Worm (Caenorhabditis elegans): Measurements from ENCODE around the gene srw-112.

Gene srw-112

ce11 chrV:2992060-2992459 is 13.8 kb downstream of the srw-112 start:
- no peak for TF ChIP-seq mep-1 (tag; optimal IDR thresholded peaks at IDR 0.05)
- no peak for TF ChIP-seq snu-23 (GFP tag; optimal IDR thresholded peaks at IDR 0.05)
- no peak for TF ChIP-seq tbx-2 (tag; optimal IDR thresholded peaks at IDR 0.05)
- TF ChIP-seq nhr-19 (GFP tag; conservative IDR thresholded peaks at IDR 0.05), result no peak
- TF ChIP-seq hpl-2 (GFP tag; optimal IDR thresholded peaks at IDR 0.05), result no peak
- TF ChIP-seq nhr-71 (tag; optimal IDR thresholded peaks at IDR 0.05), result no peak
- no peak for TF ChIP-seq nhr-90 (tag; optimal IDR thresholded peaks at IDR 0.05; ENCODE audit: poor library complexity)
- no peak for TF ChIP-seq nhr-85 (tag)
- TF ChIP-seq ceh-8 (GFP tag; optimal IDR thresholded peaks at IDR 0.05), result no peak
- no peak for TF ChIP-seq aha-1 (tag; optimal IDR thresholded peaks at IDR 0.05)
- no peak for TF ChIP-seq skn-1 (tag; optimal IDR thresholded peaks at IDR 0.05)
- no peak for TF ChIP-seq lin-14 (GFP tag; optimal IDR thresholded peaks at IDR 0.05)
- no peak for TF ChIP-seq sptf-1 (tag; optimal IDR thresholded peaks at IDR 0.05)
- TF ChIP-seq hlh-4 (tag; optimal IDR thresholded peaks at IDR 0.05), result no peak
- TF ChIP-seq ceh-82 (tag; optimal IDR thresholded peaks at IDR 0.05), result no peak
- no peak for TF ChIP-seq lin-35 (GFP tag; optimal IDR thresholded peaks at IDR 0.05)
- TF ChIP-seq Y116A8C.19 (tag; optimal IDR thresholded peaks at IDR 0.05; ENCODE audit: borderline replicate concordance), result no peak
- TF ChIP-seq dpl-1 (GFP tag; optimal IDR thresholded peaks at IDR 0.05), result no peak
- no peak for TF ChIP-seq blmp-1 (tag; optimal IDR thresholded peaks at IDR 0.05)

DNA sequence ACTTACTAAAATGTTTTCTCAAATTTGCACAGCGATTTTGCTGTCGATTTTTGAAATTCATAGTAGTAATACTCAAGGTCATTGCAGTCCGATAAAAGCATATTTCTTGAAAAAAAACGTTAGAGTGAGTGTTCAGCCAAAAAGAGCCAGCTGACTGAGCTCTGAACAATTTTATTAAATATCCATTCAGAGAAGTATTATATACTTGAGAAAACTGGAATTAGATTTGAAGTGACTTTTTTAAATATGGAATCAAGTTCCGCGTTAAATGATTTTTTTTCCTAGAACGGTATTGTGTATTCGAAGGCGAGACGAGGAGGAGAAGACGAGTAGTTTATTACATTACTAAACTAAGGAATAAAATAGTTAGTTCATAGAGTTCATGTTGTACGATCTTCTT is 14.4 kb downstream of the srw-112 start, which contains the start of gene srw-121:
Gene srw-121, minus strand, starts transcription at position 101 of the 400 bp plus-strand sequence.
- TF ChIP-seq Y116A8C.19 (tag; optimal IDR thresholded peaks at IDR 0.05; ENCODE audit: borderline replicate concordance) (no peak), nhr-20 (tag; optimal IDR thresholded peaks at IDR 0.05) (no peak), mdl-1 (tag; optimal IDR thresholded peaks at IDR 0.05) (no peak), nhr-90 (tag; optimal IDR thresholded peaks at IDR 0.05; ENCODE audit: poor library complexity) (no peak), fkh-8 (tag; optimal IDR thresholded peaks at IDR 0.05) (no peak), unc-62 (GFP tag; optimal IDR thresholded peaks at IDR 0.05) (no peak), nhr-84 (tag; optimal IDR thresholded peaks at IDR 0.05) (no peak), nhr-47 (tag; optimal IDR thresholded peaks at IDR 0.05) (no peak), ets-5 (GFP tag; IDR thresholded peaks at IDR 0.05) (no peak)

DNA sequence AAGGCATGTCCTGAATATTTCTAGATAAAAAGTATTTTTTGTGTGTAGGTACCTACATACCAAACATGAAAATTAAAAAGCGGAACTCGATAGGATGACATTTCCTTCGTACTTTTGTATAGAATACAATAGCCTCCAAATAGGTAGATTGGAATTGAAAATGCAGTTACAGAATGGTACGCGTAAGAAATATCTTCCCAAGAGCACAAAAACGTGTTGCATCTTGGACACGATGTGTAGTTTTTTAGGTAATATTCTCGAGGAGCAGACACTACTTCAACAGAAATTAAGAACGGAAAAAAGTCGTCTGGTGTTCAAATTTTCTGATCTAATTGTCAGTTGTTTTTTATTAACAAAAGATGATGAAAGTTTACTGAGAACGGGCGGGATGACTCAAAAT is 18.5 kb downstream of the srw-112 start, which contains the start of gene srh-85:
Gene srh-85, minus strand, starts transcription at position 101 of the 400 bp plus-strand sequence.
- TF ChIP-seq swsn-7 (tag; optimal IDR thresholded peaks at IDR 0.05), result no peak
- TF ChIP-seq efl-1 (optimal IDR thresholded peaks at IDR 0.05), result no peak
- TF ChIP-seq efl-1 (GFP tag; optimal IDR thresholded peaks at IDR 0.05 in 1 of 2), result peak in 1 of 2 experiments; percentile 62

DNA sequence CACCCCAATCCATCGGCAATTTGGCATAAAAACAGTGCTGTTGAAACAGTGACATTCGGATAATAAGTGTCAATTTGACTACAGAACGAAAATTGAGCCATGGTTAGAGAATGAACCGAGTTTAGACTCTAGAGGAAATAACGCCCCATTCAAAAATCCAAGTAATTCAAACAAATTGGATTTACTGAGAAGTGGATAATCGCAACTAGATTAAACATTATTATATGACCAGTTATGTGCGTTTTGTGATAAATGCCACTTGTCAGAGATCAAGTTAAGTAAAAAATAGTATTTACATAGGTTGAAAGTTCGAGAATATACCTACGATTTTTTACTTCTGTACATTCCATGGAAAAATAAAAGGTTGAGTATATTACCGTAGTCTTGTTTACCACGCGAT is 20.6 kb downstream of the srw-112 start, which contains the start of gene srw-139:
Gene srw-139, minus strand, starts transcription at position 101 of the 400 bp plus-strand sequence.
- no peak for TF ChIP-seq lir-3 (tag; optimal IDR thresholded peaks at IDR 0.05; ENCODE audit: poor library complexity)
- no peak for TF ChIP-seq vab-15 (tag; optimal IDR thresholded peaks at IDR 0.05)
- TF ChIP-seq ces-1 (GFP tag; optimal IDR thresholded peaks at IDR 0.05), result no peak
- no peak for TF ChIP-seq elt-2 (tag; optimal IDR thresholded peaks at IDR 0.05)
- no peak for TF ChIP-seq fkh-10 (GFP tag; optimal IDR thresholded peaks at IDR 0.05)

DNA sequence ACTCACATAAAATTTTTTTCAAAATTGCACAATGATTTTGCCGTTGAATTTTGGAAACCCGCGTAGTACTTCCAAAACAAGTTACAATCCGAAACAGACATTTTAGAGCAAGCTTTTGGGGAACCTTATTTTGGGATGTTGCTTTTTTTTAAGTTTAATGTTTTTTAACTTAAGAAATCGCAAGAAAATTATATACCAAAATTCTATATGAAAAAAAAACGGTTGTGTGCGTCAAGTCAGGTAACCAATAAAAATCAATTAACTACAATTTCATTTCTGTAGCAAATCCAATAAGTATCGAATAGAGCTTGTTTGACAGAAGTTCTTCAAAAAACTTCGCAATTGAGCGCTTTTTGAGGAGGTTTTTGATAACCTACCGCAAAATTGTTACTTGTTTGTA is 22.5 kb downstream of the srw-112 start, which contains the start of gene srw-117:
Gene srw-117, minus strand, starts transcription at position 101 of the 400 bp plus-strand sequence.
- TF ChIP-seq unc-86 (tag; optimal IDR thresholded peaks at IDR 0.05), result no peak

All from whole organism, L1 larva.